Fruit fly (Drosophila melanogaster) whole organism, embryonic: Measurements from ENCODE around the gene et.

ENCODE experiments used
- CG11695 ChIP-seq: fragments of 200-800 bp; sonication (Bioruptor generic); IDR thresholded peaks from 3 replicates; pipeline ENCODE4 v1.3.6; 2022; ENCODE audit warnings: missing biosample characterization, missing genetic modification characterization
- CG12391 ChIP-seq: fragments of 200-800 bp; sonication (Bioruptor generic); optimal IDR thresholded peaks from 3 replicates; lab custom pipeline; 2018; ENCODE audit warnings: missing biosample characterization, mild to moderate bottlenecking, missing genetic modification characterization, moderate library complexity
- CG12659 ChIP-seq: fragments of 200-800 bp; sonication (Bioruptor generic); optimal IDR thresholded peaks from 3 replicates; lab custom pipeline; 2017; ENCODE audit warnings: mild to moderate bottlenecking, missing biosample characterization, missing genetic modification reagents, missing genetic modification characterization
- CG13296 ChIP-seq: fragments of 200-800 bp; sonication (Bioruptor generic); optimal IDR thresholded peaks from 3 replicates; lab custom pipeline; 2018; ENCODE audit warnings: missing biosample characterization, mild to moderate bottlenecking, missing genetic modification characterization
- CG14860 ChIP-seq: fragments of 200-800 bp; sonication (Bioruptor generic); IDR thresholded peaks from 3 replicates; pipeline ENCODE4 v1.3.6; 2022; ENCODE audit warnings: missing biosample characterization, missing genetic modification characterization; ENCODE audit not compliant: partially characterized antibody
- CG17186 ChIP-seq: fragments of 200-800 bp; sonication (Bioruptor generic); optimal IDR thresholded peaks from 3 replicates; lab custom pipeline; 2017; ENCODE audit warnings: missing biosample characterization, missing genetic modification reagents, missing genetic modification characterization
- CG17385 ChIP-seq: fragments of 200-800 bp; sonication (Bioruptor generic); optimal IDR thresholded peaks from 3 replicates; lab custom pipeline; 2018; ENCODE audit warnings: missing biosample characterization, mild to moderate bottlenecking, missing genetic modification characterization
- CG17568 ChIP-seq: fragments of 200-800 bp; sonication (Bioruptor generic); optimal IDR thresholded peaks from 2 replicates; lab custom pipeline; 2018; ENCODE audit warnings: missing biosample characterization, mild to moderate bottlenecking, missing genetic modification characterization, moderate library complexity
- CG1832 ChIP-seq: fragments of 200-800 bp; sonication (Bioruptor generic); optimal IDR thresholded peaks from 2 replicates; lab custom pipeline; 2017; ENCODE audit warnings: missing biosample characterization, mild to moderate bottlenecking, missing genetic modification characterization, inconsistent platforms
- CG18599 ChIP-seq: fragments of 200-800 bp; sonication (Bioruptor generic); optimal IDR thresholded peaks from 3 replicates; lab custom pipeline; 2017; ENCODE audit warnings: missing biosample characterization, missing genetic modification characterization, mild to moderate bottlenecking, moderate library complexity, missing genetic modification reagents
- CG30403 ChIP-seq: fragments of 200-800 bp; sonication (Bioruptor generic); optimal IDR thresholded peaks from 3 replicates; lab custom pipeline; 2016; ENCODE audit warnings: missing biosample characterization, missing genetic modification characterization
- CG32772 ChIP-seq: fragments of 200-800 bp; sonication (Bioruptor generic); IDR thresholded peaks from 2 replicates; pipeline ENCODE4 v1.3.6; 2022; ENCODE audit warnings: missing biosample characterization, missing genetic modification characterization
- CG3995 ChIP-seq: fragments of 200-800 bp; sonication (Bioruptor generic); optimal IDR thresholded peaks from 3 replicates; lab custom pipeline; 2016; ENCODE audit warnings: missing biosample characterization, missing genetic modification characterization
- CG42726 ChIP-seq: fragments of 200-800 bp; sonication (Bioruptor generic); IDR thresholded peaks from 2 replicates; pipeline ENCODE4 v1.3.6; 2022; ENCODE audit warnings: missing biosample characterization, missing genetic modification characterization; ENCODE audit not compliant: partially characterized antibody
- CG4424 ChIP-seq: fragments of 200-800 bp; sonication (Bioruptor generic); optimal IDR thresholded peaks from 3 replicates; lab custom pipeline; 2016; ENCODE audit warnings: missing biosample characterization, missing genetic modification characterization
- CG6813 ChIP-seq: fragments of 200-800 bp; sonication (Bioruptor generic); optimal IDR thresholded peaks from 2 replicates; lab custom pipeline; 2017; ENCODE audit warnings: missing biosample characterization, missing genetic modification characterization, mild to moderate bottlenecking, moderate library complexity, missing genetic modification reagents
- CG7963 ChIP-seq: fragments of 200-800 bp; sonication (Bioruptor generic); IDR thresholded peaks from 3 replicates; pipeline ENCODE4 v1.3.6; 2022; ENCODE audit warnings: missing biosample characterization, missing genetic modification characterization; ENCODE audit not compliant: partially characterized antibody
- CG8290 ChIP-seq, 3 experiments: fragments of 200-800 bp; sonication (Bioruptor generic); optimal IDR thresholded peaks; 2 replicates each; lab custom pipeline; 2016 to 2019; ENCODE audit warnings: missing biosample characterization in 3 of 3, missing genetic modification characterization in 3 of 3, mild to moderate bottlenecking in 2 of 3, moderate library complexity in 1 of 3
- CG9609 ChIP-seq: fragments of 200-800 bp; sonication (Bioruptor generic); optimal IDR thresholded peaks from 3 replicates; lab custom pipeline; 2016; ENCODE audit warnings: missing biosample characterization, missing genetic modification characterization
- CTCF ChIP-seq: fragments of 200-800 bp; sonication (Bioruptor generic); optimal IDR thresholded peaks from 2 replicates; lab custom pipeline; 2017; ENCODE audit warnings: missing biosample characterization, mild to moderate bottlenecking, missing genetic modification characterization, moderate library complexity
- Dbx ChIP-seq: fragments of 200-800 bp; sonication (Bioruptor generic); IDR thresholded peaks from 3 replicates; pipeline ENCODE4 v1.3.6; 2022; ENCODE audit warnings: missing biosample characterization, missing genetic modification characterization
- Doc2 ChIP-seq: fragments of 200-800 bp; sonication (Bioruptor generic); IDR thresholded peaks from 2 replicates; pipeline ENCODE4 v1.3.6; 2022; ENCODE audit warnings: missing biosample characterization, missing genetic modification characterization
- Dref ChIP-seq: fragments of 200-800 bp; sonication (Bioruptor generic); IDR thresholded peaks from 2 replicates; pipeline ENCODE4 v1.3.6; 2022; ENCODE audit warnings: missing biosample characterization, missing genetic modification characterization
- E2f2 ChIP-seq: fragments of 200-800 bp; sonication (Bioruptor generic); IDR thresholded peaks from 2 replicates; pipeline ENCODE4 v1.3.6; 2022; ENCODE audit warnings: missing biosample characterization, missing genetic modification characterization
- Hand ChIP-seq: fragments of 200-800 bp; sonication (Bioruptor generic); optimal IDR thresholded peaks from 2 replicates; lab custom pipeline; 2017; ENCODE audit warnings: mild to moderate bottlenecking, missing biosample characterization, missing genetic modification reagents, missing genetic modification characterization
- HmgZ ChIP-seq: fragments of 200-800 bp; sonication (Bioruptor generic); optimal IDR thresholded peaks from 2 replicates; lab custom pipeline; 2018; ENCODE audit warnings: missing biosample characterization, mild to moderate bottlenecking, missing genetic modification characterization
- Hsf ChIP-seq: fragments of 200-800 bp; sonication (Bioruptor generic); optimal IDR thresholded peaks from 3 replicates; lab custom pipeline; 2016; ENCODE audit warnings: missing biosample characterization, missing genetic modification characterization
- Lhr ChIP-seq: fragments of 200-800 bp; sonication (Bioruptor generic); optimal IDR thresholded peaks from 3 replicates; lab custom pipeline; 2017; ENCODE audit warnings: mild to moderate bottlenecking, missing biosample characterization, missing genetic modification reagents, missing genetic modification characterization
- MESR4 ChIP-seq: fragments of 200-800 bp; sonication (Bioruptor generic); optimal IDR thresholded peaks from 2 replicates; lab custom pipeline; 2018; ENCODE audit warnings: missing biosample characterization, mild to moderate bottlenecking, missing genetic modification characterization, moderate library complexity
- Med ChIP-seq: fragments of 200-800 bp; sonication (Bioruptor generic); peaks from one replicate; lab custom pipeline; 2016; ENCODE audit warnings: missing biosample characterization, missing genetic modification characterization, mild to moderate bottlenecking, inconsistent platforms, moderate library complexity
- Sry-β ChIP-seq: fragments of 200-800 bp; sonication (Bioruptor generic); optimal IDR thresholded peaks from 2 replicates; lab custom pipeline; 2018; ENCODE audit warnings: missing biosample characterization, mild to moderate bottlenecking, missing genetic modification characterization, moderate library complexity
- Stat92E ChIP-seq, 3 experiments: fragments of >200 bp in 2 of 3; fragments of 200-800 bp in 1 of 3; sonication (Bioruptor generic) in 1 of 3; optimal IDR thresholded peaks; 2 replicates each; lab custom pipeline; 2017 to 2019; ENCODE audit warnings: missing biosample characterization in 3 of 3, missing genetic modification characterization in 3 of 3, mild to moderate bottlenecking in 1 of 3, moderate library complexity in 1 of 3
- bab2 ChIP-seq: fragments of 200-800 bp; sonication (Bioruptor generic); optimal IDR thresholded peaks from 2 replicates; lab custom pipeline; 2016; ENCODE audit warnings: missing biosample characterization, missing genetic modification characterization
- bbx ChIP-seq: fragments of 200-800 bp; sonication (Bioruptor generic); IDR thresholded peaks from 2 replicates; pipeline ENCODE4 v1.3.6; 2022; ENCODE audit warnings: missing biosample characterization, missing genetic modification characterization; ENCODE audit not compliant: partially characterized antibody
- dm ChIP-seq: fragments of 200-800 bp; sonication (Bioruptor generic); optimal IDR thresholded peaks from 3 replicates; lab custom pipeline; 2016; ENCODE audit warnings: missing biosample characterization, missing genetic modification characterization
- ems ChIP-seq: fragments of 200-800 bp; sonication (Bioruptor generic); optimal IDR thresholded peaks from 3 replicates; lab custom pipeline; 2016; ENCODE audit warnings: missing biosample characterization, missing genetic modification characterization
- fru ChIP-seq: fragments of >200 bp; optimal IDR thresholded peaks from 2 replicates; lab custom pipeline; 2017
- ftz-f1 ChIP-seq: fragments of 200-800 bp; sonication (Bioruptor generic); optimal IDR thresholded peaks from 2 replicates; lab custom pipeline; 2016; ENCODE audit warnings: missing biosample characterization, missing genetic modification characterization
- grau ChIP-seq: fragments of 200-800 bp; optimal IDR thresholded peaks from 3 replicates; lab custom pipeline; 2019; ENCODE audit warnings: missing biosample characterization, mild to moderate bottlenecking, missing genetic modification characterization, moderate library complexity
- hb ChIP-seq: fragments of 200-800 bp; sonication (Bioruptor generic); IDR thresholded peaks from 3 replicates; pipeline ENCODE4 v1.3.6; 2022; ENCODE audit warnings: missing biosample characterization, missing genetic modification characterization; ENCODE audit not compliant: partially characterized antibody
- inv ChIP-seq: fragments of 200-800 bp; sonication (Bioruptor generic); IDR thresholded peaks from 2 replicates; pipeline ENCODE4 v1.3.6; 2022; ENCODE audit warnings: missing biosample characterization, missing genetic modification characterization; ENCODE audit not compliant: partially characterized antibody
- kni ChIP-seq: fragments of 200-800 bp; sonication (Bioruptor generic); optimal IDR thresholded peaks from 3 replicates; lab custom pipeline; 2017; ENCODE audit warnings: mild to moderate bottlenecking, missing biosample characterization, missing genetic modification reagents, missing genetic modification characterization
- nau ChIP-seq: fragments of 200-800 bp; sonication (Bioruptor generic); optimal IDR thresholded peaks from 3 replicates; lab custom pipeline; 2017; ENCODE audit warnings: missing biosample characterization, mild to moderate bottlenecking, missing genetic modification characterization, missing genetic modification reagents
- odd ChIP-seq: fragments of 200-800 bp; sonication (Bioruptor generic); optimal IDR thresholded peaks from 2 replicates; lab custom pipeline; 2017; ENCODE audit warnings: missing biosample characterization, mild to moderate bottlenecking, missing genetic modification characterization
- pzg ChIP-seq: fragments of 200-800 bp; sonication (Bioruptor generic); optimal IDR thresholded peaks from 3 replicates; lab custom pipeline; 2018; ENCODE audit warnings: missing biosample characterization, mild to moderate bottlenecking, missing genetic modification characterization, moderate library complexity
- trem ChIP-seq: fragments of 200-800 bp; optimal IDR thresholded peaks from 3 replicates; lab custom pipeline; 2019; ENCODE audit warnings: missing biosample characterization, mild to moderate bottlenecking, missing genetic modification characterization, moderate library complexity
- vnd ChIP-seq: fragments of 200-800 bp; sonication (Bioruptor generic); IDR thresholded peaks from 3 replicates; pipeline ENCODE4 v1.3.6; 2022; ENCODE audit warnings: missing biosample characterization, missing genetic modification characterization; ENCODE audit not compliant: partially characterized antibody

Gene et

dm6 chrX:19683040-19683875 lies 7.6 kb upstream of the et start, which contains the start of the genes dome and Ubqn (continued):
- TF ChIP-seq Stat92E (GFP tag; optimal IDR thresholded peaks at IDR 0.05; lab: Kevin White, UChicago) (peak in 2 of 3 experiments; percentile 41 to 100), CG1832 (GFP tag; lab: Kevin White, UChicago) (peak; percentile 92), odd (peak; percentile 11), CG8290 (GFP tag; optimal IDR thresholded peaks at IDR 0.05; lab: Kevin White, UChicago) (peak; percentile 53), CG8290 (tag; optimal IDR thresholded peaks at IDR 0.05; lab: Kevin White, UChicago) (peak in 1 of 2 experiments; percentile 64), Doc2 (GFP tag; lab: Robert Waterston, UW) (no peak), bab2 (GFP tag; lab: Kevin White, UChicago) (no peak), Hand (peak; percentile 30), nau (GFP tag; lab: Kevin White, UChicago) (no peak), bbx (GFP tag; lab: Robert Waterston, UW) (peak; percentile 82), MESR4 (GFP tag; lab: Kevin White, UChicago) (peak; percentile 74), CG9609 (GFP tag; lab: Kevin White, UChicago) (peak; percentile 28), CG12391 (tag; lab: Kevin White, UChicago) (peak; percentile 6), Dbx (peak; percentile 32; the same call in 1 of the 3 replicates), CG17186 (GFP tag; lab: Kevin White, UChicago) (peak; percentile 83), dm (GFP tag; lab: Kevin White, UChicago) (peak; percentile 22), CTCF (GFP tag; lab: Kevin White, UChicago) (peak; percentile 76), fru (lab: Kevin White, UChicago) (no peak), pzg (GFP tag; lab: Kevin White, UChicago) (peak; percentile 94), CG13296 (peak; percentile 23), HmgZ (tag; lab: Kevin White, UChicago) (peak; percentile 10), CG3995 (peak; percentile 42), CG4424 (peak; percentile 24), inv (GFP tag; lab: Robert Waterston, UW) (peak; percentile 93), vnd (GFP tag; lab: Robert Waterston, UW) (peak; percentile 96), ftz-f1 (peak; percentile 86), Hsf (peak; percentile 12), CG12659 (GFP tag; lab: Kevin White, UChicago) (peak; percentile 79), CG42726 (GFP tag; lab: Robert Waterston, UW) (peak; percentile 65; the same call in 1 of the 2 replicates), Med (GFP tag; lab: Kevin White, UChicago) (peak; percentile 77), CG17568 (GFP tag; lab: Kevin White, UChicago) (no peak), Sry-β (GFP tag; lab: Kevin White, UChicago) (peak; percentile 58), ems (no peak), Dref (GFP tag; lab: Robert Waterston, UW) (peak; percentile 86), CG30403 (GFP tag; lab: Kevin White, UChicago) (peak; percentile 17), grau (tag; lab: Kevin White, UChicago) (peak; percentile 1), CG7963 (peak; percentile 85), Lhr (GFP tag; lab: Kevin White, UChicago) (peak; percentile 39), CG32772 (GFP tag; lab: Robert Waterston, UW) (no peak), trem (tag; lab: Kevin White, UChicago) (peak; percentile 57), CG14860 (peak; percentile 95), hb (GFP tag; lab: Robert Waterston, UW) (peak; percentile 93), CG11695 (GFP tag; lab: Robert Waterston, UW) (no peak), E2f2 (GFP tag; lab: Robert Waterston, UW) (peak; percentile 39), CG6813 (GFP tag; lab: Kevin White, UChicago) (no peak), CG18599 (peak; percentile 35), kni (GFP tag; lab: Kevin White, UChicago) (peak; percentile 34), CG17385 (GFP tag; lab: Kevin White, UChicago) (peak; percentile 44)
